Fruit fly (Drosophila melanogaster) whole organism: ENCODE results near the gene ara.

Experiments
- CG8478 ChIP-seq: fragments of >200 bp; optimal IDR thresholded peaks from 2 replicates; lab custom pipeline; 2018; ENCODE audit warnings: inconsistent platforms
- Dll ChIP-seq: fragments of >200 bp; optimal IDR thresholded peaks from 2 replicates; lab custom pipeline; 2017
- EcR ChIP-seq, 2 experiments: fragments of >200 bp; optimal IDR thresholded peaks; 2 replicates each; lab custom pipeline; 2017; ENCODE audit warnings: missing biosample characterization in 2 of 2, missing genetic modification characterization in 2 of 2, missing genetic modification reagents in 2 of 2
- pan ChIP-seq: fragments of >200 bp; optimal IDR thresholded peaks from 2 replicates; lab custom pipeline; 2017
- psq ChIP-seq: fragments of >200 bp; optimal IDR thresholded peaks from 2 replicates; lab custom pipeline; 2017
- usp ChIP-seq: fragments of >200 bp; optimal IDR thresholded peaks from 2 replicates; lab custom pipeline; 2017; ENCODE audit warnings: missing biosample characterization, missing genetic modification characterization, mixed read lengths

- no peak for TF ChIP-seq Dll (lab: Kevin White, UChicago)
- TF ChIP-seq CG8478 = no peak
- TF ChIP-seq EcR (GFP tag; optimal IDR thresholded peaks at IDR 0.05; lab: Kevin White, UChicago) = no peak
- no peak for TF ChIP-seq usp (GFP tag; lab: Kevin White, UChicago)
- TF ChIP-seq psq = no peak
- no peak for TF ChIP-seq pan (lab: Kevin White, UChicago)
Measured at dm6 chr3L:12638919-12639607, 58.6 kb downstream of the ara start.
